Fruit fly (Drosophila melanogaster): Measurements from ENCODE around the gene Drak.
A peak's percentile ranks its signal among the peaks of the same experiment; 100 is the strongest.

Drak gene

dm6 chrX:11528026-11528702 lies 35.2 kb downstream of the Drak start (continued):
- TF ChIP-seq Dbx (GFP tag; IDR thresholded peaks at IDR 0.05) (no peak), CG15696 (tag; optimal IDR thresholded peaks at IDR 0.05) (peak; percentile 87), CG7556 (GFP tag; optimal IDR thresholded peaks at IDR 0.05) (peak; percentile 70), ems (GFP tag; optimal IDR thresholded peaks at IDR 0.05) (peak; percentile 37), klu (GFP tag; IDR thresholded peaks at IDR 0.05) (no peak), ase (GFP tag; IDR thresholded peaks at IDR 0.05) (peak; percentile 59; the same call in 1 of the 3 replicates), CG10959 (GFP tag; IDR thresholded peaks at IDR 0.05) (peak; percentile 79), ind (GFP tag; optimal IDR thresholded peaks at IDR 0.05) (peak; percentile 56), CG12391 (tag; optimal IDR thresholded peaks at IDR 0.05) (peak; percentile 81), CG13424 (tag; optimal IDR thresholded peaks at IDR 0.05) (peak; percentile 82), CG10462 (GFP tag; optimal IDR thresholded peaks at IDR 0.05) (peak; percentile 58), cg (GFP tag; optimal IDR thresholded peaks at IDR 0.05) (no peak), CG6791 (GFP tag; IDR thresholded peaks at IDR 0.05; ENCODE audit: partially characterized antibody) (no peak), tio (GFP tag; optimal IDR thresholded peaks at IDR 0.05) (peak; percentile 78), Pdp1 (GFP tag; optimal IDR thresholded peaks at IDR 0.05) (peak; percentile 6 to 54), CG4360 (GFP tag; IDR thresholded peaks at IDR 0.05) (peak; percentile 59), inv (GFP tag; IDR thresholded peaks at IDR 0.05; ENCODE audit: partially characterized antibody) (no peak), CG12942 (GFP tag; optimal IDR thresholded peaks at IDR 0.05) (peak; percentile 31), Doc3 (GFP tag; IDR thresholded peaks at IDR 0.05; ENCODE audit: partially characterized antibody) (no peak), CG12236 (GFP tag; optimal IDR thresholded peaks at IDR 0.05) (peak; percentile 36), CG18599 (GFP tag; optimal IDR thresholded peaks at IDR 0.05) (peak; percentile 53), Usf (GFP tag; optimal IDR thresholded peaks at IDR 0.05) (peak; percentile 65), CG4854 (GFP tag; optimal IDR thresholded peaks at IDR 0.05) (peak; percentile 35), ash1 (GFP tag; optimal IDR thresholded peaks at IDR 0.05) (no peak), crp (GFP tag; optimal IDR thresholded peaks at IDR 0.05) (no peak), Tbp (GFP tag; optimal IDR thresholded peaks at IDR 0.05) (no peak), HLH3B (GFP tag; IDR thresholded peaks at IDR 0.05) (peak; percentile 77), stc (GFP tag; IDR thresholded peaks at IDR 0.05) (peak; percentile 36; the same call in 1 of the 2 replicates), Hsf (GFP tag; optimal IDR thresholded peaks at IDR 0.05) (peak; percentile 47), CG4617 (GFP tag; optimal IDR thresholded peaks at IDR 0.05; ENCODE audit: borderline replicate concordance) (no peak), Jarid2 (GFP tag; optimal IDR thresholded peaks at IDR 0.05) (peak; percentile 10), Atf6 (GFP tag; IDR thresholded peaks at IDR 0.05) (peak; percentile 31; the same call in 1 of the 2 replicates), caup (GFP tag; optimal IDR thresholded peaks at IDR 0.05; ENCODE audit: severe bottlenecking) (peak; percentile 12), CG34224 (GFP tag; IDR thresholded peaks at IDR 0.05; ENCODE audit: partially characterized antibody) (no peak), oc (tag; optimal IDR thresholded peaks at IDR 0.05) (peak; percentile 82), CG14965 (GFP tag; optimal IDR thresholded peaks at IDR 0.05; ENCODE audit: borderline replicate concordance) (no peak), hth (optimal IDR thresholded peaks at IDR 0.05) (no peak), gce (GFP tag; IDR thresholded peaks at IDR 0.05) (peak; percentile 62; the same call in 1 of the 3 replicates), stwl (tag; optimal IDR thresholded peaks at IDR 0.05) (peak; percentile 39), CG18619 (GFP tag; optimal IDR thresholded peaks at IDR 0.05) (peak; percentile 64), CG3726 (GFP tag; IDR thresholded peaks at IDR 0.05) (peak; percentile 77; the same call in 2 of the 3 replicates), Kr (GFP tag; optimal IDR thresholded peaks at IDR 0.05) (peak; percentile 48), BEAF-32 (GFP tag; optimal IDR thresholded peaks at IDR 0.05) (no peak), Nf-YA (GFP tag; IDR thresholded peaks at IDR 0.05) (peak; percentile 48; the same call in 1 of the 2 replicates), CG12744 (GFP tag; optimal IDR thresholded peaks at IDR 0.05) (no peak), Dek (tag; optimal IDR thresholded peaks at IDR 0.05) (peak; percentile 24), Ada2b (GFP tag; IDR thresholded peaks at IDR 0.05) (peak; percentile 63; the same call in 1 of the 2 replicates), HHEX (GFP tag; optimal IDR thresholded peaks at IDR 0.05) (peak; percentile 33)

All from whole organism, embryonic.